Worm (Caenorhabditis elegans) whole organism, late embryonic: Measurements from ENCODE around the gene K10C2.2.

Experiments
- T23F11.4 ChIP-seq: fragments of 200-800 bp; sonication (Bioruptor generic); optimal IDR thresholded peaks from 2 replicates; lab custom pipeline; 2018; ENCODE audit warnings: mild to moderate bottlenecking, missing genetic modification characterization, missing compliant biosample characterization
- ceh-2 ChIP-seq: sonication (generic microtip); optimal IDR thresholded peaks from 2 replicates; lab custom pipeline; 2016; ENCODE audit warnings: missing genotype, missing genetic modification characterization, missing compliant biosample characterization
- ceh-22 ChIP-seq: sonication (generic microtip); optimal IDR thresholded peaks from 2 replicates; lab custom pipeline; 2017; ENCODE audit warnings: missing biosample characterization, missing genetic modification characterization
- hlh-30 ChIP-seq: sonication (generic microtip); optimal IDR thresholded peaks from 2 replicates; lab custom pipeline; 2017; ENCODE audit warnings: antibody characterized with exemption, missing genetic modification characterization, missing compliant biosample characterization; ENCODE audit not compliant: insufficient read depth
- rnt-1 ChIP-seq: sonication (generic microtip); optimal IDR thresholded peaks from 2 replicates; lab custom pipeline; 2016; ENCODE audit warnings: missing genetic modification characterization, missing compliant biosample characterization

ce11 chrX:6420681-6421080, 12.9 kb downstream of the K10C2.2 start, which contains the start of gene K10C2.12:
- TF ChIP-seq ceh-2 (tag; lab: Kevin White, UChicago) (no peak), hlh-30 (no peak), ceh-22 (tag; lab: Kevin White, UChicago) (no peak), rnt-1 (tag; lab: Kevin White, UChicago) (no peak), T23F11.4 (GFP tag; lab: Kevin White, UChicago) (no peak)
